Worm (Caenorhabditis elegans) whole organism, young adult: ENCODE measurements around the gene inft-2.

Experiments
- akir-1 ChIP-seq: fragments of 200-800 bp; sonication (Bioruptor generic); optimal IDR thresholded peaks from 2 replicates; lab custom pipeline; 2018; ENCODE audit warnings: mild to moderate bottlenecking, missing genetic modification characterization, moderate library complexity, missing compliant biosample characterization
- athp-1 ChIP-seq: sonication (generic microtip); optimal IDR thresholded peaks from 2 replicates; lab custom pipeline; 2017; ENCODE audit warnings: mild to moderate bottlenecking, missing genetic modification characterization, missing compliant biosample characterization

DNA sequence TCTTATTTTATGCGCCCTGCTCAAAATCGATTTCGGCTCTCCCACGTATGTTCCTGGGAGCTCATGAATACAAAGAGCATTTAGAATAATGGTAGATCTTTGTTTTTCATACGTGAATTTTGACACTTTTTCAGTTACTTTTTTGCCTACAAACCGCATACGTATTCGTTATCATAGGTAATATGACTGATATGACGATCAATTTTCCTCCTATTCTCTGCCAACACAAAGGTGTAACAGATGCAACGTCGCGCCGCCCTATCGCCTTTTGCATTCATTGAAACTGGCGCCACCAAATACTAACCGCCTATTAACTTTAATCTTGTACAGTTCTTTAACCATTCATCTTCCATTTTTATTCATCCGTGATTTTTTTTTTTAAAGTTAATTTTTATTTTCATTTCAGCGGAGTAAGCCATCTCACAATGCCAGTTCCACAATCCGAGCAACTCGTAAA is 45.5 kb downstream of the inft-2 start, which contains the start of gene W07G4.5:
- no peak for TF ChIP-seq athp-1 (tag; lab: Kevin White, UChicago)
- TF ChIP-seq akir-1 (GFP tag; lab: Kevin White, UChicago), result no peak
